Worm (Caenorhabditis elegans) whole organism, late embryonic: ENCODE measurements around the gene srx-2.

Experiments used
- C08G9.2 ChIP-seq: sonication (generic microtip); optimal IDR thresholded peaks from 2 replicates; lab custom pipeline; 2016; ENCODE audit warnings: mild to moderate bottlenecking, missing genetic modification characterization, moderate library complexity, missing compliant biosample characterization
- ceh-30 ChIP-seq: fragments of 150-350 bp; optimal IDR thresholded peaks from 2 replicates; lab custom pipeline; 2014; ENCODE audit warnings: missing biosample characterization, missing genetic modification characterization
- ceh-9 ChIP-seq: sonication (generic microtip); optimal IDR thresholded peaks from 2 replicates; lab custom pipeline; 2016; ENCODE audit warnings: mild to moderate bottlenecking, missing genetic modification characterization, inconsistent platforms, missing compliant biosample characterization

- TF ChIP-seq C08G9.2 (tag; lab: Kevin White, UChicago) (no peak), ceh-30 (tag; lab: Kevin White, UChicago) (no peak), ceh-9 (tag; lab: Kevin White, UChicago) (no peak)
Measured at ce11 chrV:9053235-9053634, 44.0 kb downstream of the srx-2 start.
